Worm (Caenorhabditis elegans): ENCODE results near the gene rol-6.
A peak's percentile ranks its signal among the peaks of the same experiment; 100 is the strongest.

The rol-6 gene

DNA sequence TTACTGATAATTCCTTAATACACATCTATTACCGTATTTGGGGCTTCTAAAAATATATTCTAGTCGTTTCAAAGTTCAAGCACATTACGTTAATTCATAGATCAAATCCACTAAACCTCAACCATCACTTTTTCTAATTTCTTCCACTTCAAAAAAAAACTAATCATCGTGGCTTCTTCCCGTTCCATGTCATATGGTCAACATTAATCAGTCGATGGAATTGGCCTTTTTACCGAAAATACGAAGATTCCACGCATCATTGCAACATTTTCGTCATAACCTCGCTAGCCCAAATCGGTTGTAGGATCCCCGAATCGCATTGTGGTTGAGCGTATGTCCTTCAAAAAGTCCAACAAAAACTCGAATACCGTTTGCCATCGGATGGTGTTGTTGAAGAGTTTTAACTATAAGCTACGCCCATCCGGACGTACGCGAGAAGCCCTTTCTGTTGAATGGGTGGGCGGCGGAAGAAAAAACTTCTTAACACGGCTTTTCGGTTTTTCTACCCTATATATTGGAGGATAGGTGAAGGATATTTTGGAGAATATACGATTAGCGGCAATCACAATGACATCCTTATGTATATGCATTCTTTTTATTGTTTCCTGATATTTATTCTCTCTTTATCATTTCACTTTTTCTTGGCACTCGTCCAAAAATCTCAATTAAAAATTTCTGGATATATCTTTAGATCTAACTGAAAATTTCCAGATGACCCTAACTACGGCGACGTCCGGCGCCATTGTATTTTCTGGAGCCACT, at the start of gene rol-6:
TSS of gene rol-6 (plus strand) at position 712 of the 762 bp plus-strand sequence.
- no peak for TF ChIP-seq B0310.2 (tag; optimal IDR thresholded peaks at IDR 0.05)
- no peak for TF ChIP-seq hmbx-1 (tag; optimal IDR thresholded peaks at IDR 0.05)
- TF ChIP-seq ceh-13 (GFP tag; optimal IDR thresholded peaks at IDR 0.05): no peak
- TF ChIP-seq ets-7 (tag; optimal IDR thresholded peaks at IDR 0.05): no peak
- TF ChIP-seq scrt-1 (GFP tag; IDR thresholded peaks at IDR 0.05): no peak
- no peak for TF ChIP-seq tbx-11 (GFP tag; IDR thresholded peaks at IDR 0.05)
- TF ChIP-seq tbx-37 (GFP tag; conservative IDR thresholded peaks at IDR 0.05): no peak
- TF ChIP-seq F13C5.2 (tag; optimal IDR thresholded peaks at IDR 0.05): no peak
- TF ChIP-seq ama-1 (optimal IDR thresholded peaks at IDR 0.05): no peak
- no peak for TF ChIP-seq tra-4 (tag; optimal IDR thresholded peaks at IDR 0.05)
- TF ChIP-seq pes-1 (GFP tag; IDR thresholded peaks at IDR 0.05): no peak
- TF ChIP-seq sea-1 (GFP tag; conservative IDR thresholded peaks at IDR 0.05): no peak
- no peak for TF ChIP-seq flt-1 (GFP tag; IDR thresholded peaks at IDR 0.05)
- TF ChIP-seq ceh-36 (tag; optimal IDR thresholded peaks at IDR 0.05): no peak
- TF ChIP-seq aly-1 (tag; optimal IDR thresholded peaks at IDR 0.05): no peak
- no peak for TF ChIP-seq hnd-1 (tag; optimal IDR thresholded peaks at IDR 0.05)
- TF ChIP-seq hmg-4 (GFP tag; optimal IDR thresholded peaks at IDR 0.05): no peak

ce11 chrII:8683933-8684332, 48.9 kb upstream of the rol-6 start:
- 0 out of 2 replicates have a peak, but pooled peaks have one; percentile 22 for TF ChIP-seq flt-1 (GFP tag; IDR thresholded peaks at IDR 0.05)
- no peak for TF ChIP-seq hnd-1 (tag; optimal IDR thresholded peaks at IDR 0.05)

ce11 chrII:8684824-8685223, 48.0 kb upstream of the rol-6 start, which contains the start of gene hgap-2:
TSS of gene hgap-2 (minus strand) at chrII:8684924.
- no peak for TF ChIP-seq B0310.2 (tag; optimal IDR thresholded peaks at IDR 0.05)
- no peak for TF ChIP-seq tbx-37 (GFP tag; conservative IDR thresholded peaks at IDR 0.05)
- no peak for TF ChIP-seq flt-1 (GFP tag; IDR thresholded peaks at IDR 0.05)
- no peak for TF ChIP-seq aly-1 (tag; optimal IDR thresholded peaks at IDR 0.05)
- TF ChIP-seq sea-1 (GFP tag; conservative IDR thresholded peaks at IDR 0.05): no peak
- no peak for TF ChIP-seq scrt-1 (GFP tag; IDR thresholded peaks at IDR 0.05)
- no peak for TF ChIP-seq F13C5.2 (tag; optimal IDR thresholded peaks at IDR 0.05)
- no peak for TF ChIP-seq ama-1 (optimal IDR thresholded peaks at IDR 0.05)
- no peak for TF ChIP-seq hnd-1 (tag; optimal IDR thresholded peaks at IDR 0.05)
- no peak for TF ChIP-seq ceh-13 (GFP tag; optimal IDR thresholded peaks at IDR 0.05)
- no peak for TF ChIP-seq tbx-11 (GFP tag; IDR thresholded peaks at IDR 0.05)
- no peak for TF ChIP-seq tra-4 (tag; optimal IDR thresholded peaks at IDR 0.05)
- no peak for TF ChIP-seq ceh-36 (tag; optimal IDR thresholded peaks at IDR 0.05)
- TF ChIP-seq pes-1 (GFP tag; IDR thresholded peaks at IDR 0.05): no peak
- no peak for TF ChIP-seq hmg-4 (GFP tag; optimal IDR thresholded peaks at IDR 0.05)
- no peak for TF ChIP-seq hmbx-1 (tag; optimal IDR thresholded peaks at IDR 0.05)
- no peak for TF ChIP-seq ets-7 (tag; optimal IDR thresholded peaks at IDR 0.05)

DNA sequence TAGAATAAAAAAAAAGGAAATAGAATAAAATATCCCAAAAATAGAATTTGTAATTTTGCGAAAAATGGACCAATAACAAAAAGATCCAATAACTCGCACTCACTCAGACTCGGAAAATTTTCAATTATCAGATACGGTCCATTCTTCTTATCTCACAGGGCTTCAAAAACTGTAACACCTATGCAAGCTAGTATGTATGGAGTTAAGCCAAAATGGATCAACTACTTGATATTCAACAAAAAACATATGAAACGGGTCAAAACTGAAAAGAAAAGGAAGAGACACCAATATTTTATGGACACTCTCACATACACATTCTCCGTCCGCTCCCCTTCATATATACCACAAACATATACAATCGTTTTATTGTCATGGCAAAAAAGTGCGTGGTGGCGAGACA, 47.2 kb upstream of the rol-6 start, which contains the start of gene C34C6.9:
TSS of gene C34C6.9 (plus strand) at position 301 of the 400 bp plus-strand sequence.
- no peak for TF ChIP-seq scrt-1 (GFP tag; IDR thresholded peaks at IDR 0.05)
- TF ChIP-seq B0310.2 (tag; optimal IDR thresholded peaks at IDR 0.05): no peak
- no peak for TF ChIP-seq aly-1 (tag; optimal IDR thresholded peaks at IDR 0.05)
- TF ChIP-seq F13C5.2 (tag; optimal IDR thresholded peaks at IDR 0.05): no peak
- TF ChIP-seq tbx-11 (GFP tag; IDR thresholded peaks at IDR 0.05): no peak
- no peak for TF ChIP-seq ets-7 (tag; optimal IDR thresholded peaks at IDR 0.05)

ce11 chrII:8691344-8691960, 41.4 kb upstream of the rol-6 start, which contains the start of gene C34C6.3:
TSS of gene C34C6.3 (plus strand) at chrII:8691910.
- TF ChIP-seq scrt-1 (GFP tag; IDR thresholded peaks at IDR 0.05) (no peak), tbx-37 (GFP tag; conservative IDR thresholded peaks at IDR 0.05) (no peak), tra-4 (tag; optimal IDR thresholded peaks at IDR 0.05) (no peak), ama-1 (optimal IDR thresholded peaks at IDR 0.05) (no peak), F13C5.2 (tag; optimal IDR thresholded peaks at IDR 0.05) (no peak), ceh-36 (tag; optimal IDR thresholded peaks at IDR 0.05) (no peak), pes-1 (GFP tag; IDR thresholded peaks at IDR 0.05) (no peak), ets-7 (tag; optimal IDR thresholded peaks at IDR 0.05) (no peak), hmbx-1 (tag; optimal IDR thresholded peaks at IDR 0.05) (no peak), tbx-11 (GFP tag; IDR thresholded peaks at IDR 0.05) (no peak), ceh-13 (GFP tag; optimal IDR thresholded peaks at IDR 0.05) (no peak), flt-1 (GFP tag; IDR thresholded peaks at IDR 0.05) (no peak), sea-1 (GFP tag; conservative IDR thresholded peaks at IDR 0.05) (no peak), hmg-4 (GFP tag; optimal IDR thresholded peaks at IDR 0.05) (no peak), B0310.2 (tag; optimal IDR thresholded peaks at IDR 0.05) (no peak), hnd-1 (tag; optimal IDR thresholded peaks at IDR 0.05) (no peak)

DNA sequence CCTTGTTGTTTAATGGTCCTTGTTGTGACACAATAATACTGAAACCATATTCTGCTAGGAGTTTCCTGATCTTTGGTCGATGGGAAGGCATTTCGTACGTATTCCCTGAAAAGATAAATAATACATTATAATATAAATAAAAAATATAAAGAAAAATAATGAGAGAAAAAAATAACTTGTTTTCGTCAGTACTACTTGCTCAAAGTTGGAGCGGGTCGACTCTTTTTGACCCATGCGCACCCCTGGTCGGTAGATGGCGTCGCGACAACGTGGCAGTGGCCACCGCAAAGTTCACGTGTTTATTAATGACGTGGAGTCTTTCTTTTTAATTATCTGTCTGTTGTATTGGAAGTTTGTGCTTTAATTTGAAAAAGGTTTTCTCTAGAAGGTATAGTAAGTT, 37.1 kb upstream of the rol-6 start, which contains the start of gene C34C6.10:
TSS of gene C34C6.10 (minus strand) at position 101 of the 400 bp plus-strand sequence.
- TF ChIP-seq B0310.2 (tag; optimal IDR thresholded peaks at IDR 0.05) (no peak), sea-1 (GFP tag; conservative IDR thresholded peaks at IDR 0.05) (no peak), scrt-1 (GFP tag; IDR thresholded peaks at IDR 0.05) (no peak), pes-1 (GFP tag; IDR thresholded peaks at IDR 0.05) (no peak), ceh-13 (GFP tag; optimal IDR thresholded peaks at IDR 0.05) (no peak), ama-1 (optimal IDR thresholded peaks at IDR 0.05) (no peak), flt-1 (GFP tag; IDR thresholded peaks at IDR 0.05) (no peak)

- no peak for TF ChIP-seq tbx-37 (GFP tag; conservative IDR thresholded peaks at IDR 0.05)
- no peak for TF ChIP-seq flt-1 (GFP tag; IDR thresholded peaks at IDR 0.05)
- TF ChIP-seq ceh-36 (tag; optimal IDR thresholded peaks at IDR 0.05): no peak
Observed at ce11 chrII:8698828-8699227, 34.0 kb upstream of the rol-6 start, which contains the start of gene chdh-1. TSS of gene chdh-1 (minus strand) at chrII:8698928.

Data from whole organism, early embryonic.